Worm (Caenorhabditis elegans): Measurements from ENCODE around the gene rpb-2.

DNA sequence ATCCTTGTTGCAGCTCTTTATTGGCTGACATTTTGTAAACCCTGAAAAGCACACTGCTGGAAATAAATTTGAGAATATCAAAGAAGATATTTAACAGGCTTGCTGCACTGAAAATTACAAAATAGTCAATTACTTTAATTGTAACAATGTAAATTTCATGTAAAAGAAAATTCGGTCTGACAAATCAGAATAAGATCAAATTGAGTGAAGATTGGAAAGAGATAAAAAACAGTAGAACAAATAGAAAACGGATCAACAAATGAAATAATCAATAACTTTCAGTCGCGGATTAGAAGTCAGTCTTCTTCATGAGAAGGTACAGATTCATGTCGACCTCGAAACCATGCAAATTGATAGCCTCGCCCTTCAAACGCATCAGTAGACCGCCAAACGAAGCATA, 22.3 kb upstream of the rpb-2 start, which contains the start of gene rars-1:
- no peak for TF ChIP-seq pqm-1 (tag; optimal IDR thresholded peaks at IDR 0.05)
- no peak for TF ChIP-seq ets-4 (tag; optimal IDR thresholded peaks at IDR 0.05)
- no peak for TF ChIP-seq unc-3 (GFP tag; conservative IDR thresholded peaks at IDR 0.05)
- TF ChIP-seq unc-3 (tag; optimal IDR thresholded peaks at IDR 0.05): no peak
